Fruit fly (Drosophila melanogaster): ENCODE results near the gene Unc-115a.

dm6 chr3R:9701148-9701703 lies 4.0 kb downstream of the Unc-115a start:
- TF ChIP-seq Lpt (GFP tag; optimal IDR thresholded peaks at IDR 0.05) (no peak), cyc (GFP tag; optimal IDR thresholded peaks at IDR 0.05) (no peak), CG7368 (GFP tag; optimal IDR thresholded peaks at IDR 0.05) (no peak), Eip78C (GFP tag) (peak; percentile 49)

All from whole organism, prepupa.